Worm (Caenorhabditis elegans): ENCODE data around the gene M01H9.3.

M01H9.3 gene

DNA sequence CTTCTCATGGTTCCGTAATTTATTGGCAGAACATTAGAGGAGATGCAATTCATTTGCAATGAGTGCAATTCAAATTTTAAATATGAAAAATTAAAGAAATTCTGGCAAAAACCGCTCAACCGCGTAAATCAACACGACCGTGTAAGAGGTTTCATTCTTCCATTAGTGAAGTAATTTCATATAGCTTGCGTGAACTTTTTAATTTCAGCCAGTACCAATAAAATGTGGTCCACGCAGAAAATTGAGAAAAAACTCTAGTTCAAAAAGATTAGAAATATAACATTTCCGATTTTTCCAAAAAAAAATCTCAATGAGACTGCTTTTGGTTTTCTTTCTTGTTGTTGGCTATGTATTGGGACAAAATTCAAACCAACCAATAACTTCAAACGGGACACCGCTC is 54.8 kb downstream of the M01H9.3 start, which contains the start of gene clec-175:
TSS of gene clec-175 (plus strand) at position 301 of the 400 bp plus-strand sequence.
- TF ChIP-seq unc-62 (GFP tag; optimal IDR thresholded peaks at IDR 0.05): no peak
